Fruit fly (Drosophila melanogaster) whole organism, wandering third instar larva: ENCODE results near the gene drd.

ENCODE experiments used
- CG32264 ChIP-seq: fragments of 200-800 bp; sonication (Bioruptor generic); optimal IDR thresholded peaks from 2 replicates; lab custom pipeline; 2016; ENCODE audit warnings: missing biosample characterization, missing genetic modification characterization
- CG9705 ChIP-seq: fragments of 200-800 bp; sonication (Bioruptor generic); optimal IDR thresholded peaks from 2 replicates; lab custom pipeline; 2018; ENCODE audit warnings: missing biosample characterization, mild to moderate bottlenecking, missing genetic modification characterization
- CrebA ChIP-seq: fragments of 200-800 bp; sonication (Bioruptor generic); optimal IDR thresholded peaks from 2 replicates; lab custom pipeline; 2016; ENCODE audit warnings: missing biosample characterization, mild to moderate bottlenecking, missing genetic modification characterization, borderline replicate concordance
- Dfd ChIP-seq: fragments of >200 bp; optimal IDR thresholded peaks from 2 replicates; lab custom pipeline; 2017; ENCODE audit warnings: missing biosample characterization, missing genetic modification characterization
- Dif ChIP-seq: fragments of 200-275, 200-300 bp; sonication (Bioruptor generic); optimal IDR thresholded peaks from 2 replicates; lab custom pipeline; 2018; ENCODE audit warnings: missing biosample characterization, missing genetic modification characterization; ENCODE audit not compliant: partially characterized antibody
- GATAd ChIP-seq: sonication (Bioruptor generic); optimal IDR thresholded peaks from 2 replicates; lab custom pipeline; 2016; ENCODE audit warnings: missing biosample characterization, missing genetic modification characterization
- HLH106 ChIP-seq: fragments of 200-800 bp; optimal IDR thresholded peaks from 3 replicates; lab custom pipeline; 2019; ENCODE audit warnings: missing biosample characterization, mild to moderate bottlenecking, missing genetic modification characterization, moderate library complexity
- Hnf4 ChIP-seq: fragments of 200-800 bp; sonication (Bioruptor generic); optimal IDR thresholded peaks from 2 replicates; lab custom pipeline; 2016; ENCODE audit warnings: missing biosample characterization, mild to moderate bottlenecking, missing genetic modification characterization
- Hr78 ChIP-seq: fragments of >200 bp; optimal IDR thresholded peaks from 2 replicates; lab custom pipeline; 2017; ENCODE audit warnings: missing biosample characterization, missing genetic modification characterization
- Hr83 ChIP-seq: fragments of 200-300 bp; sonication (Bioruptor generic); optimal IDR thresholded peaks from 2 replicates; lab custom pipeline; 2016; ENCODE audit warnings: missing biosample characterization, mild to moderate bottlenecking, missing genetic modification characterization, moderate library complexity; ENCODE audit not compliant: poor library complexity, severe bottlenecking
- Jra ChIP-seq: sonication (Bioruptor generic); optimal IDR thresholded peaks from 2 replicates; lab custom pipeline; 2016; ENCODE audit warnings: missing biosample characterization, missing genetic modification characterization
- Mio ChIP-seq: sonication (Bioruptor generic); optimal IDR thresholded peaks from 2 replicates; lab custom pipeline; 2016; ENCODE audit warnings: missing biosample characterization, missing genetic modification characterization
- Myc ChIP-seq: fragments of >200 bp; optimal IDR thresholded peaks from 2 replicates; lab custom pipeline; 2017
- N ChIP-seq: fragments of >200 bp; optimal IDR thresholded peaks from 2 replicates; lab custom pipeline; 2018; ENCODE audit warnings: missing biosample characterization, missing external identifiers, missing genetic modification characterization
- OdsH ChIP-seq: fragments of 200-800 bp; sonication (Bioruptor generic); optimal IDR thresholded peaks from 2 replicates; lab custom pipeline; 2016; ENCODE audit warnings: missing biosample characterization, mild to moderate bottlenecking, missing genetic modification characterization
- Rel ChIP-seq, 2 experiments: fragments of 200-800 bp; sonication (Bioruptor generic) in 1 of 2; optimal IDR thresholded peaks; 2 replicates in 1 of 2; 3 replicates in 1 of 2; lab custom pipeline; 2016 to 2019; ENCODE audit warnings: mild to moderate bottlenecking in 2 of 2, missing biosample characterization in 2 of 2, missing genetic modification characterization in 2 of 2, moderate library complexity in 1 of 2
- Sp1 ChIP-seq: fragments of 200-800 bp; sonication (Bioruptor generic); optimal IDR thresholded peaks from 3 replicates; lab custom pipeline; 2019; ENCODE audit warnings: missing biosample characterization, mild to moderate bottlenecking, missing genetic modification characterization, moderate library complexity
- Vsx2 ChIP-seq: fragments of 200-300, 225-300 bp; sonication (Bioruptor generic); optimal IDR thresholded peaks from 2 replicates; lab custom pipeline; 2018; ENCODE audit warnings: missing biosample characterization, missing genetic modification characterization; ENCODE audit not compliant: partially characterized antibody
- br ChIP-seq: fragments of 200-800 bp; sonication (Bioruptor generic); optimal IDR thresholded peaks from 2 replicates; lab custom pipeline; 2016; ENCODE audit warnings: missing biosample characterization, missing genetic modification characterization
- brk ChIP-seq: fragments of 200-800 bp; sonication (Bioruptor generic); optimal IDR thresholded peaks from 2 replicates; lab custom pipeline; 2016; ENCODE audit warnings: missing biosample characterization, mild to moderate bottlenecking, missing genetic modification characterization
- dl ChIP-seq, 2 experiments: fragments of 175-275, 200-275 bp in 1 of 2; fragments of 200-275 bp in 1 of 2; sonication (Bioruptor generic); optimal IDR thresholded peaks; lab custom pipeline; 2018; ENCODE audit warnings: mild to moderate bottlenecking in 2 of 2, missing biosample characterization in 2 of 2, missing genetic modification characterization in 2 of 2, moderate library complexity in 2 of 2; ENCODE audit not compliant: partially characterized antibody in 2 of 2, insufficient read depth in 1 of 2
- dmrt93B ChIP-seq: fragments of 200-800 bp; sonication (Bioruptor generic); optimal IDR thresholded peaks from 2 replicates; lab custom pipeline; 2018; ENCODE audit warnings: missing biosample characterization, mild to moderate bottlenecking, missing genetic modification characterization
- dsf ChIP-seq: sonication (Bioruptor generic); optimal IDR thresholded peaks from 2 replicates; lab custom pipeline; 2016; ENCODE audit warnings: missing biosample characterization, missing genetic modification characterization, borderline replicate concordance
- ey ChIP-seq: fragments of 200-800 bp; sonication (Bioruptor generic); optimal IDR thresholded peaks from 2 replicates; lab custom pipeline; 2016; ENCODE audit warnings: missing biosample characterization, missing genetic modification characterization
- foxo ChIP-seq, 2 experiments: fragments of 200-800 bp; sonication (Bioruptor generic); optimal IDR thresholded peaks; 2 replicates in 1 of 2; 3 replicates in 1 of 2; lab custom pipeline; 2016 to 2017; ENCODE audit warnings: missing biosample characterization in 2 of 2, missing genetic modification characterization in 2 of 2
- fru ChIP-seq: fragments of 200-800 bp; sonication (Bioruptor generic); optimal IDR thresholded peaks from 3 replicates; lab custom pipeline; 2016; ENCODE audit warnings: missing biosample characterization, mild to moderate bottlenecking, missing genetic modification characterization
- h ChIP-seq: fragments of 200-800 bp; sonication (Bioruptor generic); optimal IDR thresholded peaks from 3 replicates; lab custom pipeline; 2016; ENCODE audit warnings: missing biosample characterization, mild to moderate bottlenecking, missing genetic modification characterization
- jim ChIP-seq: fragments of 175-275, 200-325 bp; sonication (Bioruptor generic); optimal IDR thresholded peaks from 2 replicates; lab custom pipeline; 2016; ENCODE audit warnings: missing biosample characterization, mild to moderate bottlenecking, missing genetic modification characterization
- lola ChIP-seq: fragments of >200 bp; optimal IDR thresholded peaks from 2 replicates; lab custom pipeline; 2017; ENCODE audit warnings: missing biosample characterization, missing genetic modification characterization
- pan ChIP-seq: fragments of >200 bp; optimal IDR thresholded peaks from 2 replicates; lab custom pipeline; 2017
- psq ChIP-seq: fragments of 200-800 bp; sonication (Bioruptor generic); optimal IDR thresholded peaks from 3 replicates; lab custom pipeline; 2017; ENCODE audit warnings: missing biosample characterization, mild to moderate bottlenecking, missing genetic modification characterization, moderate library complexity
- rgr ChIP-seq: fragments of 200-800 bp; sonication (Bioruptor generic); optimal IDR thresholded peaks from 3 replicates; lab custom pipeline; 2016; ENCODE audit warnings: missing biosample characterization, mild to moderate bottlenecking, missing genetic modification characterization
- sage ChIP-seq: fragments of 200-800 bp; sonication (Bioruptor generic); optimal IDR thresholded peaks from 2 replicates; lab custom pipeline; 2016; ENCODE audit warnings: missing biosample characterization, mild to moderate bottlenecking, missing genetic modification characterization
- sv ChIP-seq: fragments of 200-800 bp; sonication (Bioruptor generic); optimal IDR thresholded peaks from 3 replicates; lab custom pipeline; 2016; ENCODE audit warnings: missing biosample characterization, missing genetic modification characterization
- tai ChIP-seq: sonication (Bioruptor generic); optimal IDR thresholded peaks from 2 replicates; lab custom pipeline; 2016; ENCODE audit warnings: missing biosample characterization, missing genetic modification characterization
- usp ChIP-seq: fragments of >200 bp; optimal IDR thresholded peaks from 2 replicates; lab custom pipeline; 2017; ENCODE audit warnings: missing biosample characterization, missing genetic modification characterization
- woc ChIP-seq: sonication (Bioruptor generic); optimal IDR thresholded peaks from 2 replicates; lab custom pipeline; 2016; ENCODE audit warnings: missing biosample characterization, mild to moderate bottlenecking, missing genetic modification characterization

The drd gene

dm6 chrX:15082681-15083080 is 42.9 kb upstream of the drd start, which contains the start of gene CG33178:
CG33178 (plus strand) TSS chrX:15082827.
- TF ChIP-seq usp (GFP tag; lab: Kevin White, UChicago) (no peak), dsf (GFP tag; lab: Kevin White, UChicago) (no peak), Dfd (GFP tag; lab: Kevin White, UChicago) (no peak), psq (no peak), Jra (GFP tag; lab: Kevin White, UChicago) (no peak), Mio (no peak), Myc (lab: Kevin White, UChicago) (no peak), Vsx2 (GFP tag; lab: Kevin White, UChicago) (no peak), sage (GFP tag; lab: Kevin White, UChicago) (no peak), woc (GFP tag; lab: Kevin White, UChicago) (no peak), brk (GFP tag; lab: Kevin White, UChicago) (no peak), lola (GFP tag; lab: Kevin White, UChicago) (no peak), br (GFP tag; lab: Kevin White, UChicago) (no peak), Dif (no peak), pan (lab: Kevin White, UChicago) (no peak), h (GFP tag; lab: Kevin White, UChicago) (no peak), CG9705 (GFP tag; lab: Kevin White, UChicago) (no peak), dmrt93B (GFP tag; lab: Kevin White, UChicago) (no peak)

DNA sequence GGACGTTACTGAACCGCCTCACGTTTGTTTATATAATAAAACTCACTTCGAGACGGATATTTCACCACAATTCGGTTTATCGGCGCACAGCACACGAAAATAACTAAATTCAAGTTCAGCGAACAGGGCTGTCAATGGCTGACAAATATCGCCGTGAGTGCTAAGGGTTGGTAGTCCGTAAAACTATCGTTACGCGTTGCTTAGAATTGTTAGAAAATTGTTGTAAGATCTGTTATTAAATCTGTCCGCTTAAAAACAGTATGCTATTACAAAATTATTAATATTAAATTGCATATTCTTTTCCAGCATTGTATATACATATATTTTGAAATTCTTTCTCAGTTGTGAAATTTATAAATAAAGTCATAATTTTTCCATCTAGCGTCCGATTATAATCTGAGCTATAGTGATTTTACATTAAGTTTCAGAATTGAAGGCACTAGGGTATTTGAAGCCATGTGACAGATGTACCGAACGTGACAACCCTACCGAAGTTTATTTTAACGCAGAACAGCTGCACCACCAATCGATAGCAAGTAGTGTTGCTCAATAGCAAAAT is 40.9 kb upstream of the drd start, which contains the start of gene Cox17:
TSS of gene Cox17 (minus strand) at position 120 of the 559 bp plus-strand sequence.
- TF ChIP-seq foxo (GFP tag; optimal IDR thresholded peaks at IDR 0.05; lab: Kevin White, UChicago) = peak in 1 of 2 experiments; percentile 86
- TF ChIP-seq CG9705 (GFP tag; lab: Kevin White, UChicago) = peak; percentile 70
- TF ChIP-seq pan (lab: Kevin White, UChicago) = no peak
- peak; percentile 77 for TF ChIP-seq Jra (GFP tag; lab: Kevin White, UChicago)
- peak; percentile 83 for TF ChIP-seq fru (GFP tag; lab: Kevin White, UChicago)
- peak; percentile 57 for TF ChIP-seq Myc (lab: Kevin White, UChicago)
- peak; percentile 20 for TF ChIP-seq sage (GFP tag; lab: Kevin White, UChicago)
- TF ChIP-seq h (GFP tag; lab: Kevin White, UChicago) = peak; percentile 84
- TF ChIP-seq Dfd (GFP tag; lab: Kevin White, UChicago) = peak; percentile 7
- peak; percentile 75 for TF ChIP-seq dmrt93B (GFP tag; lab: Kevin White, UChicago)
- TF ChIP-seq Mio = no peak
- no peak for TF ChIP-seq lola (GFP tag; lab: Kevin White, UChicago)
- TF ChIP-seq CG32264 (GFP tag; lab: Kevin White, UChicago) = peak; percentile 3
- no peak for TF ChIP-seq Hr78 (GFP tag; lab: Kevin White, UChicago)
- TF ChIP-seq N (GFP tag; lab: Kevin White, UChicago) = no peak
- TF ChIP-seq Sp1 (GFP tag; lab: Kevin White, UChicago) = peak; percentile 81
- TF ChIP-seq Vsx2 (GFP tag; lab: Kevin White, UChicago) = no peak
- peak; percentile 74 for TF ChIP-seq brk (GFP tag; lab: Kevin White, UChicago)
- TF ChIP-seq tai (GFP tag; lab: Kevin White, UChicago) = peak; percentile 82
- peak; percentile 81 for TF ChIP-seq sv (GFP tag; lab: Kevin White, UChicago)
- TF ChIP-seq Hr83 (GFP tag; lab: Kevin White, UChicago) = peak; percentile 47
- no peak for TF ChIP-seq CrebA (GFP tag; lab: Kevin White, UChicago)
- TF ChIP-seq usp (GFP tag; lab: Kevin White, UChicago) = no peak
- TF ChIP-seq rgr = peak; percentile 76
- peak; percentile 75 for TF ChIP-seq ey (GFP tag; lab: Kevin White, UChicago)
- peak; percentile 85 for TF ChIP-seq HLH106 (tag; lab: Kevin White, UChicago)
- TF ChIP-seq dsf (GFP tag; lab: Kevin White, UChicago) = peak; percentile 70
- peak; percentile 70 for TF ChIP-seq br (GFP tag; lab: Kevin White, UChicago)
- peak; percentile 75 for TF ChIP-seq psq
- peak; percentile 73 for TF ChIP-seq Hnf4 (GFP tag; lab: Kevin White, UChicago)
- TF ChIP-seq Rel (GFP tag; optimal IDR thresholded peaks at IDR 0.05; lab: Kevin White, UChicago) = no peak
- peak; percentile 51 for TF ChIP-seq Rel (tag; optimal IDR thresholded peaks at IDR 0.05; lab: Kevin White, UChicago)
- TF ChIP-seq GATAd (GFP tag; lab: Kevin White, UChicago) = peak; percentile 31
- TF ChIP-seq woc (GFP tag; lab: Kevin White, UChicago) = peak; percentile 83
- TF ChIP-seq dl (GFP tag; optimal IDR thresholded peaks at IDR 0.05; lab: Kevin White, UChicago; ENCODE audit: insufficient read depth in 1 of 2, partially characterized antibody in 2 of 2) = no peak
- peak; percentile 73 for TF ChIP-seq OdsH (GFP tag; lab: Kevin White, UChicago)
- no peak for TF ChIP-seq jim
